Worm (Caenorhabditis elegans): Measurements from ENCODE around the gene C34D10.1.

Gene C34D10.1

ce11 chrX:8026709-8027108 is 2.6 kb upstream of the C34D10.1 start:
- peak; percentile 52 for TF ChIP-seq sma-9 (GFP tag; optimal IDR thresholded peaks at IDR 0.05)
- no peak for TF ChIP-seq sma-9 (tag; optimal IDR thresholded peaks at IDR 0.05)
- peak; percentile 25 for TF ChIP-seq sma-3 (GFP tag; optimal IDR thresholded peaks at IDR 0.05)
- TF ChIP-seq unc-62 (GFP tag; optimal IDR thresholded peaks at IDR 0.05), result no peak
- TF ChIP-seq ztf-4 (tag; optimal IDR thresholded peaks at IDR 0.05), result no peak
- TF ChIP-seq nhr-6 (tag; optimal IDR thresholded peaks at IDR 0.05), result no peak
- TF ChIP-seq ama-1 (optimal IDR thresholded peaks at IDR 0.05), result peak; percentile 9
- TF ChIP-seq ztf-11 (tag; optimal IDR thresholded peaks at IDR 0.05), result no peak
- peak; percentile 36 for TF ChIP-seq crh-2 (tag; optimal IDR thresholded peaks at IDR 0.05)
- peak; percentile 20 for TF ChIP-seq blmp-1 (tag; optimal IDR thresholded peaks at IDR 0.05; ENCODE audit: insufficient read depth)
- TF ChIP-seq nhr-129 (tag; optimal IDR thresholded peaks at IDR 0.05), result peak; percentile 33
- TF ChIP-seq unc-55 (GFP tag; optimal IDR thresholded peaks at IDR 0.05), result no peak
- TF ChIP-seq nhr-10 (tag; optimal IDR thresholded peaks at IDR 0.05), result no peak
- no peak for TF ChIP-seq lin-39 (tag; optimal IDR thresholded peaks at IDR 0.05)
- peak in 1 of 2 experiments; percentile 63 for TF ChIP-seq lsy-2 (tag; optimal IDR thresholded peaks at IDR 0.05)
- TF ChIP-seq ZK546.5 (tag; optimal IDR thresholded peaks at IDR 0.05), result no peak
- peak; percentile 31 for TF ChIP-seq nhr-25 (tag; optimal IDR thresholded peaks at IDR 0.05)

ce11 chrX:8027509-8027908 is 1.8 kb upstream of the C34D10.1 start:
- no peak for TF ChIP-seq lin-39 (tag; optimal IDR thresholded peaks at IDR 0.05)
- TF ChIP-seq ztf-4 (tag; optimal IDR thresholded peaks at IDR 0.05), result no peak
- TF ChIP-seq unc-39 (tag; optimal IDR thresholded peaks at IDR 0.05), result no peak
- no peak for TF ChIP-seq skn-1 (tag; optimal IDR thresholded peaks at IDR 0.05)
- no peak for TF ChIP-seq elt-3 (tag; optimal IDR thresholded peaks at IDR 0.05)
- TF ChIP-seq ama-1 (optimal IDR thresholded peaks at IDR 0.05), result no peak
- no peak for TF ChIP-seq unc-55 (GFP tag; optimal IDR thresholded peaks at IDR 0.05)
- no peak for TF ChIP-seq mbf-1 (tag; optimal IDR thresholded peaks at IDR 0.05)
- no peak for TF ChIP-seq nhr-25 (tag; optimal IDR thresholded peaks at IDR 0.05)
- TF ChIP-seq sma-3 (GFP tag; optimal IDR thresholded peaks at IDR 0.05), result no peak

DNA sequence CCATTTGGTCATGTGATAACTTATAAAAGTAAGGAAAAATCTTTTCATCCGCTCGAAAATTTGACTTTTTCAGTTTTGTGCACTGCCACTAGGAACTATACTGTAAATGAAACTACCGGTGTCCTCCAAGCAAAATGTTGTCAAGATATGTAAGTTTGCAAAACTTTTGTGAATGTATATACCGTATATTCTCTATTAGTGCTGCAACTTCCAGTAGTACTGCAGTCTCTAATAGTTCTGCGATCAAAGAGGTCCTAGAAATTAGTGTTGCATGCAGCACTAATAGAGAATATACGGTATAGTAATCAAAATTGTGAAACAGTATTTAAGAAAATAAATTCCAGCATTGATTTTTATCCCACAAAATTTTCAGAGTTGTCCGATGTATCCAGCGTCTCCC is 753 bp downstream of the C34D10.1 start:
- no peak for TF ChIP-seq nhr-6 (tag; optimal IDR thresholded peaks at IDR 0.05)
- TF ChIP-seq gmeb-1 (tag; optimal IDR thresholded peaks at IDR 0.05), result no peak
- TF ChIP-seq skn-1 (tag; optimal IDR thresholded peaks at IDR 0.05), result no peak
- no peak for TF ChIP-seq nhr-77 (tag; optimal IDR thresholded peaks at IDR 0.05)
- TF ChIP-seq unc-62 (GFP tag; optimal IDR thresholded peaks at IDR 0.05), result no peak
- TF ChIP-seq fos-1 (tag; optimal IDR thresholded peaks at IDR 0.05), result no peak
- no peak for TF ChIP-seq sem-4 (tag; optimal IDR thresholded peaks at IDR 0.05)
- no peak for TF ChIP-seq mab-5 (tag; optimal IDR thresholded peaks at IDR 0.05)

ce11 chrX:8036219-8036883 is 7.1 kb downstream of the C34D10.1 start:
- TF ChIP-seq R02D3.7 (tag; optimal IDR thresholded peaks at IDR 0.05), result peak; percentile 78
- peak; percentile 94 to 96 for TF ChIP-seq mdl-1 (tag; optimal IDR thresholded peaks at IDR 0.05)
- TF ChIP-seq snpc-4 (tag; optimal IDR thresholded peaks at IDR 0.05), result peak; percentile 88
- TF ChIP-seq peb-1 (tag; optimal IDR thresholded peaks at IDR 0.05), result no peak
- TF ChIP-seq dmd-4 (tag; optimal IDR thresholded peaks at IDR 0.05), result peak; percentile 80
- peak; percentile 96 for TF ChIP-seq Y55F3AM.14 (GFP tag; optimal IDR thresholded peaks at IDR 0.05)
- peak; percentile 97 for TF ChIP-seq ceh-82 (tag; optimal IDR thresholded peaks at IDR 0.05)
- TF ChIP-seq C34F6.9 (tag; optimal IDR thresholded peaks at IDR 0.05), result peak; percentile 97
- peak; percentile 66 for TF ChIP-seq nhr-12 (tag; optimal IDR thresholded peaks at IDR 0.05)
- peak; percentile 99 for TF ChIP-seq unc-55 (GFP tag; optimal IDR thresholded peaks at IDR 0.05)
- TF ChIP-seq nhr-129 (tag; optimal IDR thresholded peaks at IDR 0.05), result peak; percentile 100
- TF ChIP-seq ama-1 (optimal IDR thresholded peaks at IDR 0.05), result peak; percentile 84
- peak; percentile 95 for TF ChIP-seq skn-1 (tag; optimal IDR thresholded peaks at IDR 0.05)
- peak; percentile 98 for TF ChIP-seq sem-4 (tag; optimal IDR thresholded peaks at IDR 0.05)
- TF ChIP-seq F13H6.1 (tag; optimal IDR thresholded peaks at IDR 0.05), result peak; percentile 99
- TF ChIP-seq lin-13 (GFP tag; optimal IDR thresholded peaks at IDR 0.05), result peak; percentile 98
- peak; percentile 98 for TF ChIP-seq fos-1 (tag; optimal IDR thresholded peaks at IDR 0.05)
- peak; percentile 64 for TF ChIP-seq elt-3 (tag; optimal IDR thresholded peaks at IDR 0.05)
- TF ChIP-seq nhr-21 (tag; optimal IDR thresholded peaks at IDR 0.05), result peak; percentile 100
- TF ChIP-seq ztf-4 (tag; optimal IDR thresholded peaks at IDR 0.05), result peak; percentile 99
- peak; percentile 55 for TF ChIP-seq nhr-11 (tag; optimal IDR thresholded peaks at IDR 0.05)
- peak; percentile 81 for TF ChIP-seq mbf-1 (tag; optimal IDR thresholded peaks at IDR 0.05)
- TF ChIP-seq nhr-77 (tag; optimal IDR thresholded peaks at IDR 0.05), result peak; percentile 96
- peak; percentile 98 for TF ChIP-seq sma-9 (GFP tag; optimal IDR thresholded peaks at IDR 0.05)
- TF ChIP-seq sma-9 (tag; optimal IDR thresholded peaks at IDR 0.05), result no peak
- TF ChIP-seq nhr-10 (tag; optimal IDR thresholded peaks at IDR 0.05), result peak; percentile 99
- TF ChIP-seq ztf-11 (tag; optimal IDR thresholded peaks at IDR 0.05), result peak; percentile 83
- peak; percentile 20 for TF ChIP-seq nhr-23 (tag; optimal IDR thresholded peaks at IDR 0.05)
- peak; percentile 95 for TF ChIP-seq ceh-16 (tag; optimal IDR thresholded peaks at IDR 0.05)
- peak; percentile 80; the same call in 1 of the 2 replicates for TF ChIP-seq ztf-1 (GFP tag; conservative IDR thresholded peaks at IDR 0.05)
- TF ChIP-seq nhr-6 (tag; optimal IDR thresholded peaks at IDR 0.05), result peak; percentile 100
- TF ChIP-seq egl-27 (tag; optimal IDR thresholded peaks at IDR 0.05), result peak; percentile 99
- peak; percentile 99 for TF ChIP-seq mab-5 (tag; optimal IDR thresholded peaks at IDR 0.05)
- TF ChIP-seq ZK546.5 (tag; optimal IDR thresholded peaks at IDR 0.05), result peak; percentile 72
- TF ChIP-seq zag-1 (tag; optimal IDR thresholded peaks at IDR 0.05), result peak; percentile 99
